Fruit fly (Drosophila melanogaster): ENCODE data around the gene CG14708.

Gene CG14708

DNA sequence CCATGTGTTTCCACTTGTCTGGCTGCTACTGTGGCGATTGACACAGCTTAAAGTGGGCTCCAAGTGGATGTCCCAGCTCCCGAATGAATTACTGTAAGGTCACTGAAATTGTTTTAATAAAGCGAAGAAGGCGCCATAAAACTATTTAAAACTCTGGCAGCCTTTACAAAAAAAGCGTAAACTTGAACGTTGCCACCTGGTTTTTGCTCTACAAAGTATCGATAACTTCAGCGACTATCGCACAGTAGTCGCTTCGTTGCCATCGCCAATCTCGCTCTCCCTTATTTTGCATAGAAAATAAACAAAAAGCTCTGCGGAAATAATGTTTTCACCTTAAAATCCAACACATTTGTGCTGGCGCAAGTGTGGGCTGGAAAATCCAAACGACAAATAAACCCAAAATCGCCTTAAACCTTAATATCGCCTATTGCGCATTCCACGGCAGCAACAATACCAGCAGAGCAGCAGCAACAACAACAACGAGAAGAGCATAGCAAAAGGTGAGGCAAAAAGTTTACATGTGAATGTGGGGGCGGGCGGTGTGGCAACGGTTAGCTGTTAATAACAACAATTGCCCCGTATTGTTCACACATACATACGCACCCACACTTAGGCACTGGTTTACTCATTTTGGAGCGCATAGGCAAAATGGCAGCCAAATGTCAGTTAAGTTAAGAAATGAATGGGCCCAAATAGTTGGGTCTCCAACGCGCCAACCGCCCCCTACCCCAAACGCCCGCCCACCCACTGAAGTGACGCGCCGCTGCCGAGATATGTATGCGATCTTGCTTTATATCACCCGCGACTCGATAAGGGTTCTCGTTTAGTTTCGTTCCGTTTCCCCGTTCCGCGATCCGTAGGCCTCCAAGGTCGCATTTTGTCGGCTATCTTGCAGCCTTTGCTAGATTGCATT is 27.7 kb downstream of the CG14708 start, which contains the start of gene wkd:
Gene wkd, plus strand, starts transcription at position 237 of the 913 bp plus-strand sequence.
- TF ChIP-seq psq (GFP tag; optimal IDR thresholded peaks at IDR 0.05): peak; percentile 37
- peak; percentile 10 for TF ChIP-seq OdsH (GFP tag; optimal IDR thresholded peaks at IDR 0.05)
- TF ChIP-seq Hnf4 (GFP tag; optimal IDR thresholded peaks at IDR 0.05): no peak
- TF ChIP-seq Hr83 (GFP tag; optimal IDR thresholded peaks at IDR 0.05; ENCODE audit: poor library complexity, severe bottlenecking): peak; percentile 3

DNA sequence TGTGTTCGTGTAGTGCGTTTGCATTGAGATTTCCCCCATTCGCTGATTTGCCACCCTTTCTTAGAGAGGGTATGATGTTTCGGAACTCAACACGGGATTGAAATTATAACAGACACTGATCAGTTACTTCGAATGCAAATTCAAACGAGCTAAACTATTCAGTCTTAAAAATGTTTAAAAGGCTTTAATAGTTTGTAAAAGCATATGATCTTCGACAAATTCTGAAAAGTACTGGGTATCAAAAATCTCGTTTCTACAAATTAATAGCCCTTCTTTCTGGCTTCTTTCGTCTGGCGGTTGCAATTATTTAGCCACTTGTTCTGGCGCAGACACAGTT is 28.3 kb downstream of the CG14708 start:
- TF ChIP-seq OdsH (GFP tag; optimal IDR thresholded peaks at IDR 0.05) (no peak), ey (GFP tag; optimal IDR thresholded peaks at IDR 0.05) (peak; percentile 59), lola (GFP tag; optimal IDR thresholded peaks at IDR 0.05) (no peak), Myc (optimal IDR thresholded peaks at IDR 0.05) (no peak)

DNA sequence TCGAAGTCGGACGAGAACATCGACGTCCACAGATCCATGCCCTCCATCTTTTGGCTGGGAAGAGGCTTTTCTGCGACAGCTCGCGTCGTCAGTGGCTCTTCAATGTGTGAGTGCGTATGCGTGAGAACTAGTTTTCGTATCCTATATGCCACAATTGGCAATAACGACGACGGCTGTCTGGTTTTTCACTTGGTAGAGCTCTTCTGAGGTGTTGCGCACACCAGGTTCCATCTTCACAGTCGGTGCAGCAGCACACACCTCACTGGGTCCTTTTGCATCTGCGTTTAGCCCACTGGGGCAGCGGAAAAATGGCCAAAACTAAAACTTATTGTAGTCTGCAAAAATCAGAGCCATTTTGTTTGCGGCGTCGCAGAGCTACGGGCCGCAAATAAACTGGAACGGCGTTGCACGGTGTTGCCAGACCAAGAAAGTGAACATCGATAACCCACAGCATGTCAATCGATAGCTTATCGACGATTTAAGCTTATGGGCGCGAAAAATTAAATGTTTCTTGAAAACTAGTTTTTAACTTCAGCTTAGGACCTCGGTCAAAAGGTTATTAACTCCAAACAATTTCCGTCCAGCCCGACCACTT is 35.9 kb downstream of the CG14708 start, which contains the start of gene CG6791:
Gene CG6791, minus strand, starts transcription at position 383 of the 595 bp plus-strand sequence.
- TF ChIP-seq CG9705 (GFP tag; optimal IDR thresholded peaks at IDR 0.05) (no peak), dl (GFP tag; optimal IDR thresholded peaks at IDR 0.05; ENCODE audit: insufficient read depth in 1 of 2, partially characterized antibody in 2 of 2) (no peak), tai (GFP tag; optimal IDR thresholded peaks at IDR 0.05) (no peak), foxo (GFP tag; optimal IDR thresholded peaks at IDR 0.05) (no peak), br (GFP tag; optimal IDR thresholded peaks at IDR 0.05) (no peak), Dif (GFP tag; optimal IDR thresholded peaks at IDR 0.05; ENCODE audit: partially characterized antibody) (no peak), Sp1 (GFP tag; optimal IDR thresholded peaks at IDR 0.05) (no peak), psq (GFP tag; optimal IDR thresholded peaks at IDR 0.05) (no peak), Mio (GFP tag; optimal IDR thresholded peaks at IDR 0.05) (no peak), jim (GFP tag; optimal IDR thresholded peaks at IDR 0.05) (no peak), sv (GFP tag; optimal IDR thresholded peaks at IDR 0.05) (no peak), fru (GFP tag; optimal IDR thresholded peaks at IDR 0.05) (no peak), sage (GFP tag; optimal IDR thresholded peaks at IDR 0.05) (no peak), HLH106 (tag; optimal IDR thresholded peaks at IDR 0.05) (no peak)

DNA sequence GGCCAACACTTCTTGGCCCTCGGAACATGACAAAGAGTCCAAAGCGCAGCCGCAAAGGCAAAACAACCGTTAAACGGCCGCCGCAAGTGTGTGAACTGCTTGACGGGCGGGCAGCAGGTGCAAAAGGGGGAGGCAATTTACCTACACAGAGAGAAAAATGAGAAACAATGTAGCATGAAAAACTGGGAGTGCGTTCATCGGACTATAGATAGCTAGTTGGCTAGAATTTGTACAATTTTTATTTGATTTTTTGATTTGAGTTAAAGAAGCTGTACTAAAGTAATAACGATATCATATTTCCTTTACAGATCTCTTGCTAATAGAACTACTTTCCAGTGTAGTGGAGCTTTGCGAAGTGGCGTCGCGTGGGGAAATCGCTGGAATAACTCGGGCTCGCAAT is 41.6 kb downstream of the CG14708 start:
- no peak for TF ChIP-seq usp (GFP tag; optimal IDR thresholded peaks at IDR 0.05)
- no peak for TF ChIP-seq OdsH (GFP tag; optimal IDR thresholded peaks at IDR 0.05)
- no peak for TF ChIP-seq HLH106 (tag; optimal IDR thresholded peaks at IDR 0.05)
- TF ChIP-seq fru (GFP tag; optimal IDR thresholded peaks at IDR 0.05): no peak
- no peak for TF ChIP-seq Hr83 (GFP tag; optimal IDR thresholded peaks at IDR 0.05; ENCODE audit: poor library complexity, severe bottlenecking)
- TF ChIP-seq pan (optimal IDR thresholded peaks at IDR 0.05): no peak
- TF ChIP-seq psq (GFP tag; optimal IDR thresholded peaks at IDR 0.05): no peak
- TF ChIP-seq ey (GFP tag; optimal IDR thresholded peaks at IDR 0.05): no peak
- no peak for TF ChIP-seq jim (GFP tag; optimal IDR thresholded peaks at IDR 0.05)

DNA sequence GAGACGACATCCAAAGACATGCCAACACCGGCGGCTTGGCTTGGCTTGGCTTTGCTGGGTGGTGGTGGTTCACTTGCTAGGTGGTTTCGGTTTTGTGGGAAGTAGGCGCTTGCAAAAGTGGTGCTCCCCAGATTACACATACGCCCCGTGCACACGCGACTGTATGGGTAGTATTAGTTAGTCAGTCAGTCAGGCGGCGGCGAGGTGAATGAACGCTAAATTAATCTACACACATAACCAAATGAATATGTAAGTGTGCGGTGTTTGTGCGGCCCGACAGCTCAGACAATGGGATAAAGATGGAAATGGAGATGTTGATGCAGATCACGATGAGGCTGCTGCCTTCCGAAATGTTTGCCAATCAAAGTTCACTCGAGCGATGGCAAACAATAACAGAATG is 49.2 kb downstream of the CG14708 start:
- TF ChIP-seq Dif (GFP tag; optimal IDR thresholded peaks at IDR 0.05; ENCODE audit: partially characterized antibody) (no peak), Myc (optimal IDR thresholded peaks at IDR 0.05) (no peak), lola (GFP tag; optimal IDR thresholded peaks at IDR 0.05) (no peak), sage (GFP tag; optimal IDR thresholded peaks at IDR 0.05) (no peak), usp (GFP tag; optimal IDR thresholded peaks at IDR 0.05) (no peak), CG9705 (GFP tag; optimal IDR thresholded peaks at IDR 0.05) (no peak), Mio (GFP tag; optimal IDR thresholded peaks at IDR 0.05) (no peak), rgr (GFP tag; optimal IDR thresholded peaks at IDR 0.05) (no peak), pan (optimal IDR thresholded peaks at IDR 0.05) (no peak), psq (GFP tag; optimal IDR thresholded peaks at IDR 0.05) (no peak)

All from whole organism, wandering third instar larva.